Worm (Caenorhabditis elegans) whole organism, young adult: ENCODE results near the gene F27D9.2.
A peak's percentile ranks its signal among the peaks of the same experiment; 100 is the strongest.

Experiments used
- C17E4.6 ChIP-seq: fragments of 200-800 bp; sonication (Bioruptor generic); IDR thresholded peaks from 2 replicates; pipeline ENCODE4 v1.3.6; 2022; ENCODE audit warnings: missing genetic modification reagents, missing genetic modification characterization, missing compliant biosample characterization
- F33H1.4 ChIP-seq: fragments of 200-800 bp; sonication (Bioruptor generic); IDR thresholded peaks from 2 replicates; pipeline ENCODE4 v1.3.6; 2022; ENCODE audit warnings: missing genetic modification reagents, missing genetic modification characterization, missing compliant biosample characterization
- K11D2.4 ChIP-seq: fragments of 200-800 bp; sonication (Bioruptor generic); IDR thresholded peaks from 2 replicates; pipeline ENCODE4 v1.3.6; 2022; ENCODE audit warnings: missing genetic modification reagents, missing genetic modification characterization, missing compliant biosample characterization
- K12H6.12 ChIP-seq: fragments of 200-800 bp; sonication (Bioruptor generic); optimal IDR thresholded peaks from 2 replicates; lab custom pipeline; 2018; ENCODE audit warnings: mild to moderate bottlenecking, missing genetic modification characterization, missing compliant biosample characterization
- Y53G8AR.9 ChIP-seq: fragments of 200-800 bp; sonication (Bioruptor generic); conservative IDR thresholded peaks from 2 replicates; pipeline ENCODE4 v1.3.6; 2022; ENCODE audit warnings: missing genetic modification reagents, missing genetic modification characterization, missing compliant biosample characterization
- Y56A3A.18 ChIP-seq: fragments of 200-800 bp; sonication (Bioruptor generic); IDR thresholded peaks from 2 replicates; pipeline ENCODE4 v1.3.6; 2022; ENCODE audit warnings: missing genetic modification reagents, missing genetic modification characterization, missing compliant biosample characterization
- Y67H2A.10 ChIP-seq: fragments of 200-800 bp; sonication (Bioruptor generic); conservative IDR thresholded peaks from 2 replicates; pipeline ENCODE4 v1.3.6; 2022; ENCODE audit warnings: missing genetic modification reagents, missing genetic modification characterization, missing compliant biosample characterization
- akir-1 ChIP-seq: fragments of 200-800 bp; sonication (Bioruptor generic); optimal IDR thresholded peaks from 2 replicates; lab custom pipeline; 2018; ENCODE audit warnings: mild to moderate bottlenecking, missing genetic modification characterization, moderate library complexity, missing compliant biosample characterization
- aptf-3 ChIP-seq: fragments of 200-800 bp; sonication (Bioruptor generic); IDR thresholded peaks from 2 replicates; pipeline ENCODE4 v1.3.6; 2022; ENCODE audit warnings: missing genetic modification characterization, missing compliant biosample characterization
- attf-5 ChIP-seq: fragments of 200-800 bp; sonication (Bioruptor generic); optimal IDR thresholded peaks from 2 replicates; lab custom pipeline; 2018; ENCODE audit warnings: mild to moderate bottlenecking, missing genetic modification characterization, missing compliant biosample characterization
- attf-6 ChIP-seq: fragments of 200-800 bp; sonication (Bioruptor generic); IDR thresholded peaks from 2 replicates; pipeline ENCODE4 v1.3.6; 2022; ENCODE audit warnings: missing genetic modification reagents, missing genetic modification characterization, missing compliant biosample characterization
- ccch-3 ChIP-seq: fragments of 200-800 bp; sonication (Bioruptor generic); optimal IDR thresholded peaks from 2 replicates; lab custom pipeline; 2018; ENCODE audit warnings: mild to moderate bottlenecking, missing genetic modification characterization, missing compliant biosample characterization
- cebp-2 ChIP-seq: fragments of 200-800 bp; sonication (Bioruptor generic); IDR thresholded peaks from 2 replicates; pipeline ENCODE4 v1.3.6; 2022; ENCODE audit warnings: missing genetic modification characterization, missing compliant biosample characterization
- ceh-27 ChIP-seq: fragments of 200-800 bp; sonication (Bioruptor generic); optimal IDR thresholded peaks from 2 replicates; lab custom pipeline; 2018; ENCODE audit warnings: mild to moderate bottlenecking, missing genetic modification characterization, moderate library complexity, missing compliant biosample characterization
- ceh-40 ChIP-seq: fragments of 200-800 bp; sonication (Bioruptor generic); IDR thresholded peaks from 2 replicates; pipeline ENCODE4 v1.3.6; 2022; ENCODE audit warnings: missing genetic modification characterization, missing compliant biosample characterization
- die-1 ChIP-seq: sonication (generic microtip); optimal IDR thresholded peaks from 2 replicates; lab custom pipeline; 2016; ENCODE audit warnings: missing genotype, mild to moderate bottlenecking, missing genetic modification characterization, missing compliant biosample characterization
- efl-1 ChIP-seq: fragments of 150-350 bp; optimal IDR thresholded peaks from 2 replicates; lab custom pipeline; 2014; ENCODE audit warnings: missing biosample characterization, missing genetic modification reagents, missing genetic modification characterization
- ekl-4 ChIP-seq: fragments of 200-800 bp; sonication (Bioruptor generic); IDR thresholded peaks from 2 replicates; pipeline ENCODE4 v1.3.6; 2022; ENCODE audit warnings: missing genetic modification reagents, missing genetic modification characterization, missing compliant biosample characterization
- ets-4 ChIP-seq: fragments of 200-800 bp; sonication (Bioruptor generic); optimal IDR thresholded peaks from 2 replicates; lab custom pipeline; 2018; ENCODE audit warnings: mild to moderate bottlenecking, missing genetic modification characterization, missing compliant biosample characterization
- hlh-12 ChIP-seq: sonication (generic microtip); optimal IDR thresholded peaks from 2 replicates; lab custom pipeline; 2016; ENCODE audit warnings: missing genetic modification characterization, missing compliant biosample characterization
- hmg-20 ChIP-seq: fragments of 200-800 bp; sonication (Bioruptor generic); IDR thresholded peaks from 2 replicates; pipeline ENCODE4 v1.3.6; 2022; ENCODE audit warnings: missing genetic modification reagents, missing genetic modification characterization, missing compliant biosample characterization
- hsf-1 ChIP-seq: fragments of 200-800 bp; sonication (Bioruptor generic); IDR thresholded peaks from 2 replicates; pipeline ENCODE4 v1.3.6; 2022; ENCODE audit warnings: missing genetic modification reagents, missing genetic modification characterization, missing compliant biosample characterization
- lin-40 ChIP-seq: sonication (generic microtip); optimal IDR thresholded peaks from 2 replicates; lab custom pipeline; 2016; ENCODE audit warnings: missing genetic modification characterization, mild to moderate bottlenecking, missing compliant biosample characterization, missing genotype, missing genetic modification reagents
- lir-1 ChIP-seq: fragments of 200-800 bp; sonication (Bioruptor generic); conservative IDR thresholded peaks from 2 replicates; pipeline ENCODE4 v1.3.6; 2022; ENCODE audit warnings: missing genetic modification reagents, missing genetic modification characterization, missing compliant biosample characterization
- madf-10 ChIP-seq: sonication (generic microtip); optimal IDR thresholded peaks from 2 replicates; lab custom pipeline; 2016; ENCODE audit warnings: mild to moderate bottlenecking, missing genetic modification characterization, missing compliant biosample characterization
- madf-8 ChIP-seq: fragments of 200-800 bp; sonication (Bioruptor generic); conservative IDR thresholded peaks from 2 replicates; pipeline ENCODE4 v1.3.6; 2022; ENCODE audit warnings: missing genetic modification reagents, missing genetic modification characterization, missing compliant biosample characterization
- mcd-1 ChIP-seq: fragments of 200-800 bp; sonication (Bioruptor generic); IDR thresholded peaks from 2 replicates; pipeline ENCODE4 v1.3.6; 2022; ENCODE audit warnings: missing genetic modification reagents, missing genetic modification characterization, missing compliant biosample characterization
- mxl-1 ChIP-seq: sonication (generic microtip); optimal IDR thresholded peaks from 2 replicates; lab custom pipeline; 2016; ENCODE audit warnings: missing genetic modification characterization, missing compliant biosample characterization
- nfya-1 ChIP-seq: sonication (generic microtip); optimal IDR thresholded peaks from 2 replicates; lab custom pipeline; 2017; ENCODE audit warnings: antibody characterized with exemption, missing compliant biosample characterization, missing genetic modification characterization, borderline replicate concordance; ENCODE audit not compliant: insufficient read depth
- nfya-2 ChIP-seq: fragments of 200-800 bp; sonication (Bioruptor generic); IDR thresholded peaks from 2 replicates; pipeline ENCODE4 v1.3.6; 2022; ENCODE audit warnings: missing genetic modification reagents, missing genetic modification characterization, missing compliant biosample characterization
- nfyb-1 ChIP-seq: fragments of 200-800 bp; sonication (Bioruptor generic); IDR thresholded peaks from 2 replicates; pipeline ENCODE4 v1.3.6; 2022; ENCODE audit warnings: missing genetic modification reagents, missing genetic modification characterization, missing compliant biosample characterization
- nhr-179 ChIP-seq: sonication (generic microtip); optimal IDR thresholded peaks from 2 replicates; lab custom pipeline; 2016; ENCODE audit warnings: mild to moderate bottlenecking, missing genetic modification characterization, missing compliant biosample characterization
- rec-8 ChIP-seq, 2 experiments: sonication (generic microtip); optimal IDR thresholded peaks; 2 replicates each; lab custom pipeline; 2016; ENCODE audit warnings: mild to moderate bottlenecking in 2 of 2, missing genetic modification characterization in 2 of 2, missing genetic modification reagents in 2 of 2, missing genotype in 2 of 2, missing biosample characterization in 1 of 2, missing compliant biosample characterization in 1 of 2, moderate library complexity in 1 of 2
- repo-1 ChIP-seq: sonication (generic microtip); optimal IDR thresholded peaks from 2 replicates; lab custom pipeline; 2017; ENCODE audit warnings: mild to moderate bottlenecking, missing genetic modification characterization, missing compliant biosample characterization
- snpc-1.3 ChIP-seq: sonication (generic microtip); optimal IDR thresholded peaks from 2 replicates; lab custom pipeline; 2017; ENCODE audit warnings: missing genetic modification characterization, mild to moderate bottlenecking, missing compliant biosample characterization, antibody characterized with exemption, moderate library complexity, missing genotype, missing genetic modification reagents; ENCODE audit not compliant: insufficient read depth
- snpc-3.4 ChIP-seq: sonication (generic microtip); optimal IDR thresholded peaks from 2 replicates; lab custom pipeline; 2017; ENCODE audit warnings: missing genetic modification characterization, mild to moderate bottlenecking, missing compliant biosample characterization, antibody characterized with exemption, moderate library complexity, missing genotype, missing genetic modification reagents
- somi-1 ChIP-seq: fragments of 200-800 bp; sonication (Bioruptor generic); optimal IDR thresholded peaks from 2 replicates; lab custom pipeline; 2018; ENCODE audit warnings: mild to moderate bottlenecking, missing genetic modification characterization, missing compliant biosample characterization
- xnd-1 ChIP-seq: sonication (generic microtip); optimal IDR thresholded peaks from 2 replicates; lab custom pipeline; 2016; ENCODE audit warnings: missing genotype, missing genetic modification reagents, missing genetic modification characterization, missing compliant biosample characterization
- ztf-18 ChIP-seq: sonication (generic microtip); optimal IDR thresholded peaks from 2 replicates; lab custom pipeline; 2016; ENCODE audit warnings: missing genotype, mild to moderate bottlenecking, missing genetic modification characterization, missing compliant biosample characterization
- ztf-22 ChIP-seq: fragments of 200-800 bp; sonication (Bioruptor generic); optimal IDR thresholded peaks from 2 replicates; lab custom pipeline; 2018; ENCODE audit warnings: mild to moderate bottlenecking, missing genetic modification characterization, moderate library complexity, missing compliant biosample characterization
- ztf-3 ChIP-seq: fragments of 200-800 bp; sonication (Bioruptor generic); optimal IDR thresholded peaks from 2 replicates; lab custom pipeline; 2018; ENCODE audit warnings: mild to moderate bottlenecking, missing genetic modification characterization, missing compliant biosample characterization
- ztf-6 ChIP-seq: fragments of 200-800 bp; sonication (Bioruptor generic); IDR thresholded peaks from 2 replicates; pipeline ENCODE4 v1.3.6; 2022; ENCODE audit warnings: missing genetic modification reagents, missing genetic modification characterization, missing compliant biosample characterization

The F27D9.2 gene

ce11 chrX:7672693-7673092 is at the start of gene F27D9.2:
Gene F27D9.2, plus strand, starts transcription at chrX:7672993.
- TF ChIP-seq attf-5 = no peak
- TF ChIP-seq ceh-40 (GFP tag; lab: Robert Waterston, UW) = no peak
- TF ChIP-seq hsf-1 = no peak
- no peak for TF ChIP-seq ets-4
- TF ChIP-seq madf-8 (GFP tag; lab: Robert Waterston, UW) = no peak
- no peak for TF ChIP-seq nfya-1 (tag; lab: Kevin White, UChicago)
- TF ChIP-seq, all 124 proteins: peak for 0

- TF ChIP-seq ztf-22 (GFP tag; lab: Kevin White, UChicago) (no peak), C17E4.6 (no peak), ztf-3 (GFP tag; lab: Kevin White, UChicago) (no peak), nfya-2 (GFP tag; lab: Robert Waterston, UW) (0 out of 2 replicates have a peak, but pooled peaks have one; percentile 47), mxl-1 (tag; lab: Kevin White, UChicago) (no peak), rec-8 (tag; optimal IDR thresholded peaks at IDR 0.05; lab: Kevin White, UChicago) (no peak)
These were observed 45.4 kb upstream of the F27D9.2 start, which contains the start of gene nlp-61 for ce11 chrX:7627351-7627750. Gene nlp-61, plus strand, starts transcription at chrX:7627651.

ce11 chrX:7636037-7636436 is 36.8 kb upstream of the F27D9.2 start:
- TF ChIP-seq somi-1 (GFP tag; lab: Kevin White, UChicago) (no peak), Y53G8AR.9 (GFP tag; lab: Robert Waterston, UW) (no peak), attf-6 (GFP tag; lab: Robert Waterston, UW) (no peak), nhr-179 (no peak), ztf-6 (GFP tag; lab: Robert Waterston, UW) (no peak), hsf-1 (no peak), nfya-2 (GFP tag; lab: Robert Waterston, UW) (no peak), madf-10 (tag; lab: Kevin White, UChicago) (no peak), nfya-1 (tag; lab: Kevin White, UChicago) (no peak), repo-1 (tag; lab: Kevin White, UChicago) (no peak), xnd-1 (tag; lab: Kevin White, UChicago) (no peak), snpc-1.3 (tag; lab: Kevin White, UChicago) (no peak), die-1 (tag; lab: Kevin White, UChicago) (no peak), hlh-12 (tag; lab: Kevin White, UChicago) (no peak), mcd-1 (no peak), ccch-3 (no peak), K11D2.4 (GFP tag; lab: Robert Waterston, UW) (no peak), rec-8 (tag; optimal IDR thresholded peaks at IDR 0.05; lab: Kevin White, UChicago) (no peak), ekl-4 (no peak), cebp-2 (no peak)

ce11 chrX:7638790-7639189 is 34.0 kb upstream of the F27D9.2 start:
- TF ChIP-seq F33H1.4 (GFP tag; lab: Robert Waterston, UW) = no peak
- no peak for TF ChIP-seq akir-1 (GFP tag; lab: Kevin White, UChicago)
- TF ChIP-seq lin-40 (tag; lab: Kevin White, UChicago) = no peak
- no peak for TF ChIP-seq Y67H2A.10 (GFP tag; lab: Robert Waterston, UW)
- TF ChIP-seq ceh-27 (GFP tag; lab: Kevin White, UChicago) = no peak
- TF ChIP-seq snpc-3.4 (tag; lab: Kevin White, UChicago) = no peak
- no peak for TF ChIP-seq ztf-18 (tag; lab: Kevin White, UChicago)
- no peak for TF ChIP-seq lir-1 (GFP tag; lab: Robert Waterston, UW)
- no peak for TF ChIP-seq nfyb-1 (GFP tag; lab: Robert Waterston, UW)
- TF ChIP-seq cebp-2 = no peak
- no peak for TF ChIP-seq nhr-179
- TF ChIP-seq efl-1 (GFP tag; lab: Kevin White, UChicago) = no peak
- TF ChIP-seq K12H6.12 (tag; lab: Kevin White, UChicago) = no peak
- no peak for TF ChIP-seq aptf-3 (GFP tag; lab: Robert Waterston, UW)
- no peak for TF ChIP-seq hmg-20 (GFP tag; lab: Robert Waterston, UW)
- TF ChIP-seq Y56A3A.18 (GFP tag; lab: Robert Waterston, UW) = no peak
- TF ChIP-seq ekl-4 = no peak
